Worm (Caenorhabditis elegans): ENCODE results near the gene fbxa-190.
A peak's percentile ranks its signal among the peaks of the same experiment; 100 is the strongest.

fbxa-190 gene

ce11 chrX:1379391-1379790 is 7.6 kb downstream of the fbxa-190 start (continued):
- TF ChIP-seq nfya-2 (GFP tag; IDR thresholded peaks at IDR 0.05): no peak
- TF ChIP-seq chd-7 (tag; optimal IDR thresholded peaks at IDR 0.05): peak; percentile 83
- no peak for TF ChIP-seq F39B2.1 (GFP tag; IDR thresholded peaks at IDR 0.05)
- TF ChIP-seq zfh-2 (GFP tag; conservative IDR thresholded peaks at IDR 0.05): peak; percentile 83
- 0 out of 2 replicates have a peak, but pooled peaks have one; percentile 65 for TF ChIP-seq hmg-20 (GFP tag; IDR thresholded peaks at IDR 0.05)
- peak; percentile 46; the same call in 1 of the 2 replicates for TF ChIP-seq ceh-100 (GFP tag; IDR thresholded peaks at IDR 0.05)
- TF ChIP-seq aptf-3 (GFP tag; IDR thresholded peaks at IDR 0.05): no peak
- no peak for TF ChIP-seq ceh-79 (tag; optimal IDR thresholded peaks at IDR 0.05)
- TF ChIP-seq dox-1 (GFP tag; IDR thresholded peaks at IDR 0.05): peak; percentile 94
- TF ChIP-seq snpc-1.1 (tag; optimal IDR thresholded peaks at IDR 0.05; ENCODE audit: insufficient read depth): peak; percentile 50
- no peak for TF ChIP-seq sea-2 (GFP tag; IDR thresholded peaks at IDR 0.05)
- TF ChIP-seq hlh-26 (GFP tag; conservative IDR thresholded peaks at IDR 0.05): no peak
- no peak for TF ChIP-seq mel-28 (tag; optimal IDR thresholded peaks at IDR 0.05; ENCODE audit: borderline replicate concordance)
- TF ChIP-seq rec-8 (tag; optimal IDR thresholded peaks at IDR 0.05): peak; percentile 38 to 73
- no peak for TF ChIP-seq Y53F4B.3 (GFP tag; IDR thresholded peaks at IDR 0.05)
- peak; percentile 61 for TF ChIP-seq D2030.7 (GFP tag; IDR thresholded peaks at IDR 0.05)
- peak; percentile 71 for TF ChIP-seq sptf-2 (GFP tag; optimal IDR thresholded peaks at IDR 0.05)
- no peak for TF ChIP-seq xnd-1 (tag; optimal IDR thresholded peaks at IDR 0.05)
- peak; percentile 51 for TF ChIP-seq somi-1 (GFP tag; optimal IDR thresholded peaks at IDR 0.05)
- TF ChIP-seq F37B4.10 (GFP tag; IDR thresholded peaks at IDR 0.05): no peak
- peak; percentile 79; the same call in 1 of the 2 replicates for TF ChIP-seq nhr-120 (GFP tag; IDR thresholded peaks at IDR 0.05)
- peak; percentile 75 for TF ChIP-seq zim-3 (tag; optimal IDR thresholded peaks at IDR 0.05)
- no peak; the same call in 1 of the 2 replicates for TF ChIP-seq B0019.2 (GFP tag; conservative IDR thresholded peaks at IDR 0.05)
- TF ChIP-seq pbrm-1 (GFP tag; IDR thresholded peaks at IDR 0.05): peak; percentile 71
- peak; percentile 88 for TF ChIP-seq gei-17 (GFP tag; optimal IDR thresholded peaks at IDR 0.05)
- peak; percentile 74 for TF ChIP-seq rpc-1 (optimal IDR thresholded peaks at IDR 0.05)
- TF ChIP-seq rpc-1 (tag; optimal IDR thresholded peaks at IDR 0.05): peak; percentile 85
- peak; percentile 42 for TF ChIP-seq unc-130 (GFP tag; optimal IDR thresholded peaks at IDR 0.05)
- TF ChIP-seq ama-1 (optimal IDR thresholded peaks at IDR 0.05): no peak
- no peak for TF ChIP-seq ama-1 (GFP tag; optimal IDR thresholded peaks at IDR 0.05)
- peak; percentile 46 to 63 for TF ChIP-seq let-607 (tag; optimal IDR thresholded peaks at IDR 0.05)
- TF ChIP-seq ztf-3 (GFP tag; optimal IDR thresholded peaks at IDR 0.05): no peak
- peak; percentile 78 for TF ChIP-seq ceh-27 (GFP tag; optimal IDR thresholded peaks at IDR 0.05)
- TF ChIP-seq C06A6.2 (GFP tag; conservative IDR thresholded peaks at IDR 0.05): 0 out of 2 replicates have a peak, but pooled peaks have one; percentile 30
- TF ChIP-seq tbp1 (GFP tag; optimal IDR thresholded peaks at IDR 0.05): peak; percentile 91
- peak; percentile 23 for TF ChIP-seq F23B12.7 (tag; optimal IDR thresholded peaks at IDR 0.05; ENCODE audit: insufficient read depth)
- peak; percentile 66 for TF ChIP-seq ekl-4 (GFP tag; IDR thresholded peaks at IDR 0.05)
- TF ChIP-seq ZK185.1 (tag; optimal IDR thresholded peaks at IDR 0.05; ENCODE audit: poor library complexity, severe bottlenecking): peak; percentile 77
- TF ChIP-seq pha-4 (tag; optimal IDR thresholded peaks at IDR 0.05): no peak
- TF ChIP-seq K12H6.12 (tag; optimal IDR thresholded peaks at IDR 0.05): peak; percentile 46
- peak; percentile 81 for TF ChIP-seq lin-40 (tag; optimal IDR thresholded peaks at IDR 0.05)
- no peak for TF ChIP-seq hlh-12 (tag; optimal IDR thresholded peaks at IDR 0.05)
- no peak for TF ChIP-seq aptf-2 (GFP tag; conservative IDR thresholded peaks at IDR 0.05)
- TF ChIP-seq athp-1 (tag; optimal IDR thresholded peaks at IDR 0.05): peak; percentile 29
- TF ChIP-seq madf-6 (GFP tag; IDR thresholded peaks at IDR 0.05): peak; percentile 51; the same call in 1 of the 2 replicates
- TF ChIP-seq ccch-3 (GFP tag; optimal IDR thresholded peaks at IDR 0.05): no peak
- peak; percentile 57 for TF ChIP-seq mes-4 (tag; optimal IDR thresholded peaks at IDR 0.05)
- no peak for TF ChIP-seq lag-1 (GFP tag; IDR thresholded peaks at IDR 0.05)
- TF ChIP-seq egl-44 (GFP tag; IDR thresholded peaks at IDR 0.05): peak; percentile 90
